Worm (Caenorhabditis elegans) whole organism, L3 larva: Measurements from ENCODE around the gene fbxa-152.

Experiments
- R02D3.7 ChIP-seq: fragments of 150-350 bp; optimal IDR thresholded peaks from 2 replicates; lab custom pipeline; 2014; ENCODE audit warnings: missing biosample characterization, missing genetic modification characterization
- ama-1 ChIP-seq: fragments of 150-350 bp; optimal IDR thresholded peaks from 2 replicates; lab custom pipeline; 2018
- ceh-28 ChIP-seq: fragments of 150-350 bp; optimal IDR thresholded peaks from 2 replicates; lab custom pipeline; 2014; ENCODE audit warnings: missing biosample characterization, missing genetic modification reagents, missing genetic modification characterization
- daf-12 ChIP-seq: fragments of 150-350 bp; optimal IDR thresholded peaks from 2 replicates; lab custom pipeline; 2014; ENCODE audit warnings: missing biosample characterization, missing genetic modification reagents, missing genetic modification characterization
- egl-27 ChIP-seq: sonication (generic microtip); optimal IDR thresholded peaks from 4 replicates; lab custom pipeline; 2017; ENCODE audit warnings: missing biosample characterization, missing genetic modification reagents, missing genetic modification characterization
- elt-1 ChIP-seq: fragments of 150-350 bp; optimal IDR thresholded peaks from 2 replicates; lab custom pipeline; 2014; ENCODE audit warnings: missing biosample characterization, missing genetic modification characterization
- elt-2 ChIP-seq: sonication (generic microtip); optimal IDR thresholded peaks from 2 replicates; lab custom pipeline; 2016; ENCODE audit warnings: missing genetic modification reagents, mild to moderate bottlenecking, missing genetic modification characterization, missing compliant biosample characterization
- elt-3 ChIP-seq, 3 experiments: fragments of 150-350 bp in 1 of 3; sonication (generic microtip) in 2 of 3; optimal IDR thresholded peaks; 2 replicates in 2 of 3; 4 replicates in 1 of 3; lab custom pipeline; 2014 to 2017; ENCODE audit warnings: missing biosample characterization in 3 of 3, missing genetic modification characterization in 3 of 3
- lin-15B ChIP-seq: fragments of 150-350 bp; optimal IDR thresholded peaks from 2 replicates; lab custom pipeline; 2014; ENCODE audit warnings: missing biosample characterization, missing genetic modification characterization
- mml-1 ChIP-seq: fragments of 150-350 bp; sonication (generic microtip); optimal IDR thresholded peaks from 3 replicates; lab custom pipeline; 2014; ENCODE audit warnings: missing biosample characterization, missing genetic modification characterization
- nfya-1 ChIP-seq: sonication (generic microtip); optimal IDR thresholded peaks from 2 replicates; lab custom pipeline; 2017; ENCODE audit warnings: missing genetic modification characterization, mild to moderate bottlenecking, missing compliant biosample characterization, antibody characterized with exemption, moderate library complexity; ENCODE audit not compliant: insufficient read depth
- nhr-76 ChIP-seq: fragments of 150-350 bp; sonication (generic microtip); optimal IDR thresholded peaks from 5 replicates; lab custom pipeline; 2014; ENCODE audit warnings: missing biosample characterization, missing genetic modification characterization
- snpc-4 ChIP-seq: fragments of 150-350 bp; optimal IDR thresholded peaks from 2 replicates; lab custom pipeline; 2014; ENCODE audit warnings: missing biosample characterization, missing genetic modification characterization
- ztf-4 ChIP-seq: fragments of 150-350 bp; optimal IDR thresholded peaks from 2 replicates; lab custom pipeline; 2014; ENCODE audit warnings: missing biosample characterization, missing genetic modification characterization

ce11 chrV:15551642-15552041 is 50.5 kb downstream of the fbxa-152 start:
- TF ChIP-seq lin-15B (tag; lab: Kevin White, UChicago) (no peak), egl-27 (no peak), ztf-4 (tag; lab: Kevin White, UChicago) (no peak), R02D3.7 (tag; lab: Kevin White, UChicago) (no peak), daf-12 (tag; lab: Kevin White, UChicago) (no peak), elt-3 (tag; optimal IDR thresholded peaks at IDR 0.05; lab: Kevin White, UChicago) (no peak), ama-1 (no peak), elt-2 (tag; lab: Kevin White, UChicago) (peak; percentile 26), mml-1 (tag; lab: Kevin White, UChicago) (no peak), nhr-76 (tag; lab: Kevin White, UChicago) (no peak), snpc-4 (tag; lab: Kevin White, UChicago) (peak; percentile 11), ceh-28 (tag; lab: Kevin White, UChicago) (no peak), elt-1 (tag; lab: Kevin White, UChicago) (no peak), nfya-1 (tag; lab: Kevin White, UChicago) (peak; percentile 52)
